Worm (Caenorhabditis elegans): Measurements from ENCODE around the gene T05A8.3.

DNA sequence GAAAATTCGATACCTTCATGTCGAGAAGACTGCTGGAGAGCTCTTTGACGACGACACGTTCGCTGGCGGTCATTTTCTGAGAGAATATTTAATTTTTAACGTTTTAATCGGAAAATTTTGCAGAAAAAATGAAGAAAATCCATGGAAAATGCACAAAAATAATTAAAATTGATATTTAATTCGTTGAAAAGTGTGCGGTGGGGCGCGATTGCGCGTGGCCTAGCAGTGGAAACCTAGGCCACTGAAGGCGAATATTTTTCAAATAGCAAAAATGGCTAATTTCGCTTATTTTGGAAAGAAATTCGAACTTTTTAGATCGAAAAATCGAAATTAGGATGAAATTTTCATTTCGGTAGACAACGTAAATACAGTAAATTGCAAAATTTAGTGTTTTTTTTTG lies 35.3 kb upstream of the T05A8.3 start, which contains the start of gene F29A7.6:
- TF ChIP-seq lin-29 (GFP tag; IDR thresholded peaks at IDR 0.05) (no peak), ama-1 (optimal IDR thresholded peaks at IDR 0.05) (no peak), zag-1 (tag; optimal IDR thresholded peaks at IDR 0.05) (no peak), aha-1 (tag) (no peak), daf-8 (GFP tag; IDR thresholded peaks at IDR 0.05) (no peak), nhr-28 (tag; optimal IDR thresholded peaks at IDR 0.05) (peak; percentile 12), cey-2 (tag; optimal IDR thresholded peaks at IDR 0.05; ENCODE audit: borderline replicate concordance, insufficient read depth) (no peak), ces-1 (GFP tag; optimal IDR thresholded peaks at IDR 0.05) (no peak)
